Fruit fly (Drosophila melanogaster): ENCODE data around the gene Obp18a.
A peak's percentile ranks its signal among the peaks of the same experiment; 100 is the strongest.

Obp18a gene

DNA sequence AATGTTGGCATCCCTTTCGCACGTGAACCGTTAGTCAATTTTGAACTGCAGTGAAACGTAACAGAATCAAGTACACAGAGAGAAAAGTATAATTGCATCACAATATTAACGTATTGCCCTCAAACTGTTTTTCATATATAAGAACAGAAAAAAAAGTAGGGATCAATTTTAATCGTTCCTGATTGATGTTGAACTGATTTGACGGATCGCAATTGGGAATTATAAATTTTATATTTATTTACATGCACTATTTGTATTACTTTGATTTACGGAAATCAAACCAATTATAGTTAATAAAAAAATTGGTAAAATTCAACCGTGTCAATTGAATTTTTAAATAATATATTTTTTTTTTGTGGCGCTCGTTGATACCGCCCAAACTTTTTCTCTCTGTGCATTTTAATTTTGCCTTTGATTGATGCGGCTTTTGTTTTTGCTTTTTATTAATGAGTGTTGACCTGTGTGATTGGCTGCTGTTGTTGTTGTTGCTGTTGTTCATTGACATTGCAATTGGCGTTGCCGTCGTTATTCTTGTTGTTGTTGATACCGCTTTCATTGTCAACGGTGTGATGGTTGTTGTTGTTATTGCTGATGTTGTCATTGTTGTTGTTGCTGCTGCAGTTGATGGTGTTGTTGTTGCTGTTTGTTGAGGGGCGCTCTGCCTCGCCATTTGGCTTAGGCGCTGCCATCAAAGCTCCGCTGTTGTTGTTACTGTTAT is 17.1 kb upstream of the Obp18a start (continued):
- TF ChIP-seq CG17361 (GFP tag; IDR thresholded peaks at IDR 0.05) (peak; percentile 83), CG13775 (GFP tag; optimal IDR thresholded peaks at IDR 0.05) (peak; percentile 54), CG30431 (GFP tag; optimal IDR thresholded peaks at IDR 0.05) (peak; percentile 43), Nf-YA (GFP tag; IDR thresholded peaks at IDR 0.05) (no peak), CG18476 (GFP tag; optimal IDR thresholded peaks at IDR 0.05) (peak; percentile 7), Sox100B (GFP tag; optimal IDR thresholded peaks at IDR 0.05) (peak; percentile 76), CG4424 (GFP tag; optimal IDR thresholded peaks at IDR 0.05) (peak; percentile 76), CG18619 (GFP tag; optimal IDR thresholded peaks at IDR 0.05) (peak; percentile 25), Lpt (GFP tag; optimal IDR thresholded peaks at IDR 0.05) (no peak), CG43689 (GFP tag; IDR thresholded peaks at IDR 0.05) (no peak), Trl (optimal IDR thresholded peaks at IDR 0.05) (no peak), Trl (GFP tag; optimal IDR thresholded peaks at IDR 0.05) (no peak), CG6254 (GFP tag; optimal IDR thresholded peaks at IDR 0.05) (peak; percentile 22), sima (GFP tag; optimal IDR thresholded peaks at IDR 0.05) (no peak), CG9876 (GFP tag; optimal IDR thresholded peaks at IDR 0.05) (no peak), CG14965 (GFP tag; optimal IDR thresholded peaks at IDR 0.05; ENCODE audit: borderline replicate concordance) (no peak), CTCF (GFP tag; optimal IDR thresholded peaks at IDR 0.05) (no peak), al (GFP tag; IDR thresholded peaks at IDR 0.05) (0 out of 2 replicates have a peak, but pooled peaks have one; percentile 15), danr (GFP tag; IDR thresholded peaks at IDR 0.05) (0 out of 2 replicates have a peak, but pooled peaks have one; percentile 14), CG6272 (GFP tag; IDR thresholded peaks at IDR 0.05) (no peak), gsb-n (tag; optimal IDR thresholded peaks at IDR 0.05) (peak; percentile 62), CG15479 (GFP tag; optimal IDR thresholded peaks at IDR 0.05) (no peak), ham (GFP tag; IDR thresholded peaks at IDR 0.05) (no peak), CG2199 (GFP tag; IDR thresholded peaks at IDR 0.05) (no peak), hkb (optimal IDR thresholded peaks at IDR 0.05) (no peak), hkb (GFP tag; IDR thresholded peaks at IDR 0.05) (peak; percentile 59), pnt (GFP tag; optimal IDR thresholded peaks at IDR 0.05) (no peak), CG10543 (GFP tag; optimal IDR thresholded peaks at IDR 0.05) (no peak), Deaf1 (tag; optimal IDR thresholded peaks at IDR 0.05) (no peak), CG34224 (GFP tag; IDR thresholded peaks at IDR 0.05; ENCODE audit: partially characterized antibody) (no peak), CG12942 (GFP tag; optimal IDR thresholded peaks at IDR 0.05) (peak; percentile 1), CG17829 (tag; optimal IDR thresholded peaks at IDR 0.05) (peak; percentile 55), gro (GFP tag; optimal IDR thresholded peaks at IDR 0.05) (no peak), CG8924 (tag; optimal IDR thresholded peaks at IDR 0.05) (peak; percentile 27), pan (optimal IDR thresholded peaks at IDR 0.05) (no peak), pan (GFP tag; optimal IDR thresholded peaks at IDR 0.05 in 1 of 2, IDR thresholded peaks at IDR 0.05 in 1 of 2) (peak in 1 of 2 experiments; percentile 23), CG12769 (tag; optimal IDR thresholded peaks at IDR 0.05) (no peak), CG6689 (GFP tag; IDR thresholded peaks at IDR 0.05) (peak; percentile 59), klu (GFP tag; IDR thresholded peaks at IDR 0.05) (no peak), lmd (GFP tag; IDR thresholded peaks at IDR 0.05) (peak; percentile 50; the same call in 1 of the 2 replicates), Hand (GFP tag; optimal IDR thresholded peaks at IDR 0.05) (no peak), odd (GFP tag; optimal IDR thresholded peaks at IDR 0.05) (no peak), her (GFP tag; optimal IDR thresholded peaks at IDR 0.05) (no peak), CG9932 (GFP tag; IDR thresholded peaks at IDR 0.05) (no peak), CG5245 (GFP tag; optimal IDR thresholded peaks at IDR 0.05) (peak; percentile 22), schlank (tag; optimal IDR thresholded peaks at IDR 0.05) (no peak), pum (GFP tag; optimal IDR thresholded peaks at IDR 0.05) (no peak), Fer1 (GFP tag; optimal IDR thresholded peaks at IDR 0.05) (peak; percentile 22), CG3838 (GFP tag; optimal IDR thresholded peaks at IDR 0.05) (no peak), jumu (GFP tag; optimal IDR thresholded peaks at IDR 0.05) (no peak), psq (GFP tag; optimal IDR thresholded peaks at IDR 0.05) (no peak), z (GFP tag; IDR thresholded peaks at IDR 0.05) (0 out of 3 replicates have a peak, but pooled peaks have one; percentile 9)
